Fruit fly (Drosophila melanogaster): ENCODE data around the gene Alg13.
A peak's percentile ranks its signal among the peaks of the same experiment; 100 is the strongest.

Gene Alg13

dm6 chr3R:29138961-29139527, 671 bp upstream of the Alg13 start (continued):
- TF ChIP-seq pho (GFP tag; optimal IDR thresholded peaks at IDR 0.05) = no peak
- TF ChIP-seq pita (GFP tag; optimal IDR thresholded peaks at IDR 0.05) = no peak
- TF ChIP-seq CG1233 (GFP tag; optimal IDR thresholded peaks at IDR 0.05) = no peak
- TF ChIP-seq Spps (tag; optimal IDR thresholded peaks at IDR 0.05) = no peak
- TF ChIP-seq salm (tag; optimal IDR thresholded peaks at IDR 0.05) = no peak
- no peak for TF ChIP-seq HHEX (GFP tag; optimal IDR thresholded peaks at IDR 0.05)
- no peak for TF ChIP-seq CG2875 (GFP tag; optimal IDR thresholded peaks at IDR 0.05)
- TF ChIP-seq Gug (GFP tag; IDR thresholded peaks at IDR 0.05) = peak; percentile 36; the same call in 1 of the 4 replicates
- TF ChIP-seq CG7372 (GFP tag; IDR thresholded peaks at IDR 0.05) = no peak
- no peak for TF ChIP-seq gce (GFP tag; IDR thresholded peaks at IDR 0.05)
- no peak for TF ChIP-seq Nf-YA (GFP tag; IDR thresholded peaks at IDR 0.05)
- peak; percentile 41 for TF ChIP-seq CG1603 (tag; optimal IDR thresholded peaks at IDR 0.05)
- TF ChIP-seq NFAT (GFP tag; IDR thresholded peaks at IDR 0.05) = no peak
- TF ChIP-seq CG12942 (GFP tag; optimal IDR thresholded peaks at IDR 0.05) = no peak
- no peak for TF ChIP-seq CG12391 (tag; optimal IDR thresholded peaks at IDR 0.05)
- TF ChIP-seq bab2 (GFP tag; optimal IDR thresholded peaks at IDR 0.05) = peak; percentile 20
- peak; percentile 3 for TF ChIP-seq CoRest (tag; optimal IDR thresholded peaks at IDR 0.05)
- no peak for TF ChIP-seq CG9817 (tag; optimal IDR thresholded peaks at IDR 0.05)
- no peak for TF ChIP-seq danr (GFP tag; IDR thresholded peaks at IDR 0.05)
- TF ChIP-seq pb (GFP tag; optimal IDR thresholded peaks at IDR 0.05) = no peak
- peak; percentile 9 for TF ChIP-seq lilli (GFP tag; optimal IDR thresholded peaks at IDR 0.05)
- no peak for TF ChIP-seq fru (optimal IDR thresholded peaks at IDR 0.05)
- TF ChIP-seq Abd-B (GFP tag; optimal IDR thresholded peaks at IDR 0.05) = no peak
- TF ChIP-seq CG43689 (GFP tag; IDR thresholded peaks at IDR 0.05) = no peak
- no peak for TF ChIP-seq CG13894 (tag; optimal IDR thresholded peaks at IDR 0.05)
- no peak for TF ChIP-seq btn (GFP tag; optimal IDR thresholded peaks at IDR 0.05)
- TF ChIP-seq CG34422 (GFP tag; IDR thresholded peaks at IDR 0.05) = no peak
- no peak for TF ChIP-seq CG17912 (GFP tag; optimal IDR thresholded peaks at IDR 0.05)
- no peak for TF ChIP-seq CG8944 (GFP tag; optimal IDR thresholded peaks at IDR 0.05)
- TF ChIP-seq Atf6 (GFP tag; IDR thresholded peaks at IDR 0.05) = no peak
- no peak for TF ChIP-seq org-1 (GFP tag; optimal IDR thresholded peaks at IDR 0.05)
- TF ChIP-seq CG14860 (GFP tag; IDR thresholded peaks at IDR 0.05; ENCODE audit: partially characterized antibody) = no peak
- TF ChIP-seq vnd (GFP tag; IDR thresholded peaks at IDR 0.05; ENCODE audit: partially characterized antibody) = no peak
- no peak for TF ChIP-seq CG13624 (GFP tag; optimal IDR thresholded peaks at IDR 0.05)
- TF ChIP-seq CG11085 (GFP tag; IDR thresholded peaks at IDR 0.05) = 0 out of 2 replicates have a peak, but pooled peaks have one; percentile 12
- no peak for TF ChIP-seq CG34224 (GFP tag; IDR thresholded peaks at IDR 0.05; ENCODE audit: partially characterized antibody)
- TF ChIP-seq CG12299 (tag; optimal IDR thresholded peaks at IDR 0.05) = no peak
- no peak for TF ChIP-seq CrebB (tag; optimal IDR thresholded peaks at IDR 0.05)
- no peak for TF ChIP-seq klu (GFP tag; IDR thresholded peaks at IDR 0.05)
- TF ChIP-seq slp2 (GFP tag; optimal IDR thresholded peaks at IDR 0.05) = no peak
- TF ChIP-seq bbx (GFP tag; IDR thresholded peaks at IDR 0.05; ENCODE audit: partially characterized antibody) = no peak
- TF ChIP-seq sna (GFP tag; IDR thresholded peaks at IDR 0.05; ENCODE audit: partially characterized antibody) = no peak
- no peak for TF ChIP-seq ATbp (GFP tag; optimal IDR thresholded peaks at IDR 0.05)
- no peak for TF ChIP-seq Six4 (GFP tag; optimal IDR thresholded peaks at IDR 0.05)
- TF ChIP-seq lmd (GFP tag; IDR thresholded peaks at IDR 0.05) = peak; percentile 38; the same call in 1 of the 2 replicates
- TF ChIP-seq CG1647 (GFP tag; optimal IDR thresholded peaks at IDR 0.05) = no peak
- TF ChIP-seq amos (GFP tag; IDR thresholded peaks at IDR 0.05; ENCODE audit: partially characterized antibody) = no peak
- TF ChIP-seq tin (GFP tag; optimal IDR thresholded peaks at IDR 0.05) = no peak
- no peak for TF ChIP-seq Ets97D (GFP tag; optimal IDR thresholded peaks at IDR 0.05)
- no peak for TF ChIP-seq D (optimal IDR thresholded peaks at IDR 0.05)
- TF ChIP-seq D (GFP tag; optimal IDR thresholded peaks at IDR 0.05) = no peak
- no peak for TF ChIP-seq D19B (GFP tag; optimal IDR thresholded peaks at IDR 0.05)
